Fruit fly (Drosophila melanogaster): ENCODE results near the gene Ekar.

DNA sequence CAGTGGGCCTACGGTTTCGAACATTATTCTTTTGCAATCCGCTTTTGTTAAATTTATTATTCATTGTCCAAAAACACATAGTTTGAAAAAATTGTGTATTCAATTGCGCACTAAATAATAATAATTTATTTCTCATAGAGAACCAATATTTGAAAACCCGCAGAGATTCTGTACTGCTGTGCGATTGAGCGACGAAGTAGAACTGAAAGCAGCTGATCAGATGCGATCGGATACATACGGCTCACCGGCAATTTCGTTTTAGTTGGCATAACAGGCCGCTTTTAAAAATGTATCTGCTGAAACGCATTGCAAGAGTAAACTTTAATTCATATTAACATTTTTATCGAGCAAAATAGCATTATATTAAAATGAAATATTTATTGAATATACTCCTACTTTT lies 49.5 kb upstream of the Ekar start, which contains the start of gene myo:
- TF ChIP-seq D1 (tag; optimal IDR thresholded peaks at IDR 0.05) (peak; percentile 8), CG4496 (GFP tag; IDR thresholded peaks at IDR 0.05) (no peak), CG12605 (GFP tag; IDR thresholded peaks at IDR 0.05) (no peak), CG34367 (tag; optimal IDR thresholded peaks at IDR 0.05) (peak; percentile 14), CG8159 (tag; optimal IDR thresholded peaks at IDR 0.05) (no peak), Pif1A (GFP tag; optimal IDR thresholded peaks at IDR 0.05) (peak; percentile 8), CG32121 (GFP tag; IDR thresholded peaks at IDR 0.05) (no peak), EcR (GFP tag; optimal IDR thresholded peaks at IDR 0.05) (no peak), Pif1B (GFP tag; optimal IDR thresholded peaks at IDR 0.05) (peak; percentile 18), gl (tag; optimal IDR thresholded peaks at IDR 0.05) (peak; percentile 6), CG10348 (GFP tag; IDR thresholded peaks at IDR 0.05) (no peak), Snoo (tag; optimal IDR thresholded peaks at IDR 0.05) (peak; percentile 21)

Measured in whole organism, pupa.